Fruit fly (Drosophila melanogaster) whole organism, embryonic: ENCODE results near the gene CG8191.

Experiments used
- Ada2b ChIP-seq: fragments of 200-800 bp; sonication (Bioruptor generic); IDR thresholded peaks from 2 replicates; pipeline ENCODE4 v1.3.6; 2022; ENCODE audit warnings: missing biosample characterization, missing genetic modification characterization
- Adf1 ChIP-seq: fragments of 200-800 bp; sonication (Bioruptor generic); IDR thresholded peaks from 2 replicates; pipeline ENCODE4 v1.3.6; 2022; ENCODE audit warnings: missing biosample characterization, missing genetic modification characterization
- Atf-2 ChIP-seq: fragments of 200-800 bp; sonication (Bioruptor generic); optimal IDR thresholded peaks from 2 replicates; lab custom pipeline; 2016; ENCODE audit warnings: missing biosample characterization, missing genetic modification characterization
- Bgb ChIP-seq: fragments of 200-800 bp; sonication (Bioruptor generic); IDR thresholded peaks from 2 replicates; pipeline ENCODE4 v1.3.6; 2022; ENCODE audit warnings: missing biosample characterization, missing genetic modification characterization; ENCODE audit not compliant: partially characterized antibody
- CG10321 ChIP-seq: fragments of 200-800 bp; sonication (Bioruptor generic); IDR thresholded peaks from 2 replicates; pipeline ENCODE4 v1.3.6; 2022; ENCODE audit warnings: missing biosample characterization, missing genetic modification characterization
- CG12391 ChIP-seq: fragments of 200-800 bp; sonication (Bioruptor generic); optimal IDR thresholded peaks from 3 replicates; lab custom pipeline; 2018; ENCODE audit warnings: missing biosample characterization, mild to moderate bottlenecking, missing genetic modification characterization, moderate library complexity
- CG14710 ChIP-seq: fragments of 200-800 bp; sonication (Bioruptor generic); optimal IDR thresholded peaks from 3 replicates; lab custom pipeline; 2019; ENCODE audit warnings: missing biosample characterization, mild to moderate bottlenecking, missing genetic modification characterization, moderate library complexity
- CG15696 ChIP-seq: fragments of 200-800 bp; sonication (Bioruptor generic); optimal IDR thresholded peaks from 2 replicates; lab custom pipeline; 2019; ENCODE audit warnings: missing biosample characterization, mild to moderate bottlenecking, missing genetic modification characterization, moderate library complexity
- CG1603 ChIP-seq: fragments of 200-800 bp; sonication (Bioruptor generic); optimal IDR thresholded peaks from 2 replicates; lab custom pipeline; 2019; ENCODE audit warnings: missing biosample characterization, mild to moderate bottlenecking, missing genetic modification characterization, moderate library complexity
- CG17361 ChIP-seq: fragments of 200-800 bp; sonication (Bioruptor generic); IDR thresholded peaks from 3 replicates; pipeline ENCODE4 v1.3.6; 2022; ENCODE audit warnings: missing biosample characterization, missing genetic modification characterization
- CG2129 ChIP-seq: fragments of 200-800 bp; sonication (Bioruptor generic); IDR thresholded peaks from 2 replicates; pipeline ENCODE4 v1.3.6; 2022; ENCODE audit warnings: missing biosample characterization, missing genetic modification characterization; ENCODE audit not compliant: partially characterized antibody
- CG32532 ChIP-seq: fragments of 200-800 bp; sonication (Bioruptor generic); IDR thresholded peaks from 2 replicates; pipeline ENCODE4 v1.3.6; 2022; ENCODE audit warnings: missing biosample characterization, missing genetic modification characterization
- CG6254 ChIP-seq: fragments of 200-800 bp; sonication (Bioruptor generic); optimal IDR thresholded peaks from 3 replicates; lab custom pipeline; 2017; ENCODE audit warnings: mild to moderate bottlenecking, missing biosample characterization, missing genetic modification reagents, missing genetic modification characterization
- CG6683 ChIP-seq: fragments of 200-800 bp; sonication (Bioruptor generic); optimal IDR thresholded peaks from 2 replicates; lab custom pipeline; 2017; ENCODE audit warnings: missing biosample characterization, mild to moderate bottlenecking, missing genetic modification characterization, missing genetic modification reagents
- CG6791 ChIP-seq: fragments of 200-800 bp; sonication (Bioruptor generic); IDR thresholded peaks from 3 replicates; pipeline ENCODE4 v1.3.6; 2022; ENCODE audit warnings: missing biosample characterization, missing genetic modification characterization; ENCODE audit not compliant: partially characterized antibody
- CG8944 ChIP-seq: fragments of 200-800 bp; sonication (Bioruptor generic); optimal IDR thresholded peaks from 3 replicates; lab custom pipeline; 2016; ENCODE audit warnings: missing biosample characterization, missing genetic modification characterization
- CG9215 ChIP-seq: fragments of 200-800 bp; sonication (Bioruptor generic); IDR thresholded peaks from 2 replicates; pipeline ENCODE4 v1.3.6; 2022; ENCODE audit warnings: missing biosample characterization, missing genetic modification characterization
- Dll ChIP-seq: fragments of 200-800 bp; sonication (Bioruptor generic); IDR thresholded peaks from 4 replicates; pipeline ENCODE4 v1.3.6; 2022; ENCODE audit warnings: missing biosample characterization, missing genetic modification characterization; ENCODE audit not compliant: partially characterized antibody
- Ets65A ChIP-seq: fragments of 200-800 bp; sonication (Bioruptor generic); peaks from one replicate; lab custom pipeline; 2016; ENCODE audit warnings: missing biosample characterization, missing genetic modification characterization
- Fer1 ChIP-seq: fragments of 200-800 bp; sonication (Bioruptor generic); optimal IDR thresholded peaks from 2 replicates; lab custom pipeline; 2017; ENCODE audit warnings: missing biosample characterization, mild to moderate bottlenecking, missing genetic modification characterization
- Fer2 ChIP-seq: fragments of 200-800 bp; sonication (Bioruptor generic); optimal IDR thresholded peaks from 2 replicates; lab custom pipeline; 2018; ENCODE audit warnings: missing biosample characterization, mild to moderate bottlenecking, missing genetic modification characterization, moderate library complexity
- Fer3 ChIP-seq: fragments of 200-800 bp; sonication (Bioruptor generic); optimal IDR thresholded peaks from 2 replicates; lab custom pipeline; 2018; ENCODE audit warnings: missing biosample characterization, mild to moderate bottlenecking, missing genetic modification characterization, moderate library complexity
- Gug ChIP-seq: fragments of 200-800 bp; sonication (Bioruptor generic); IDR thresholded peaks from 4 replicates; pipeline ENCODE4 v1.3.6; 2022; ENCODE audit warnings: missing biosample characterization, missing genetic modification characterization
- Hmx ChIP-seq: fragments of 200-800 bp; sonication (Bioruptor generic); optimal IDR thresholded peaks from 2 replicates; lab custom pipeline; 2016; ENCODE audit warnings: missing biosample characterization, missing genetic modification characterization
- Ravus ChIP-seq: fragments of 200-800 bp; sonication (Bioruptor generic); IDR thresholded peaks from 2 replicates; pipeline ENCODE4 v1.3.6; 2022; ENCODE audit warnings: missing biosample characterization, missing genetic modification characterization
- Sry-β ChIP-seq: fragments of 200-800 bp; sonication (Bioruptor generic); optimal IDR thresholded peaks from 2 replicates; lab custom pipeline; 2018; ENCODE audit warnings: missing biosample characterization, mild to moderate bottlenecking, missing genetic modification characterization, moderate library complexity
- Sry-δ ChIP-seq: fragments of 200-800 bp; sonication (Bioruptor generic); optimal IDR thresholded peaks from 2 replicates; lab custom pipeline; 2016; ENCODE audit warnings: missing biosample characterization, missing genetic modification characterization
- Ssrp ChIP-seq: fragments of 200-800 bp; sonication (Bioruptor generic); optimal IDR thresholded peaks from 2 replicates; lab custom pipeline; 2018; ENCODE audit warnings: missing biosample characterization, mild to moderate bottlenecking, missing genetic modification characterization, moderate library complexity
- Stat92E ChIP-seq, 3 experiments: fragments of >200 bp in 2 of 3; fragments of 200-800 bp in 1 of 3; sonication (Bioruptor generic) in 1 of 3; optimal IDR thresholded peaks; 2 replicates each; lab custom pipeline; 2017 to 2019; ENCODE audit warnings: missing biosample characterization in 3 of 3, missing genetic modification characterization in 3 of 3, mild to moderate bottlenecking in 1 of 3, moderate library complexity in 1 of 3
- ab ChIP-seq: fragments of 200-800 bp; sonication (Bioruptor generic); optimal IDR thresholded peaks from 2 replicates; lab custom pipeline; 2016; ENCODE audit warnings: missing biosample characterization, missing genetic modification characterization
- ap ChIP-seq: fragments of 200-800 bp; sonication (Bioruptor generic); IDR thresholded peaks from 2 replicates; pipeline ENCODE4 v1.3.6; 2022; ENCODE audit warnings: missing biosample characterization, missing genetic modification characterization
- ash1 ChIP-seq: fragments of 200-800 bp; sonication (Bioruptor generic); optimal IDR thresholded peaks from 2 replicates; lab custom pipeline; 2018; ENCODE audit warnings: missing biosample characterization, mild to moderate bottlenecking, missing genetic modification characterization
- bigmax ChIP-seq: fragments of 200-800 bp; sonication (Bioruptor generic); optimal IDR thresholded peaks from 2 replicates; lab custom pipeline; 2018; ENCODE audit warnings: missing biosample characterization, mild to moderate bottlenecking, missing genetic modification characterization
- caup ChIP-seq: fragments of 200-800 bp; sonication (Bioruptor generic); optimal IDR thresholded peaks from 3 replicates; lab custom pipeline; 2017; ENCODE audit warnings: missing biosample characterization, mild to moderate bottlenecking, missing genetic modification characterization, moderate library complexity; ENCODE audit not compliant: severe bottlenecking
- ci ChIP-seq: fragments of 200-800 bp; sonication (Bioruptor generic); IDR thresholded peaks from 3 replicates; pipeline ENCODE4 v1.3.6; 2022; ENCODE audit warnings: missing biosample characterization, missing genetic modification characterization
- dimm ChIP-seq: fragments of 200-800 bp; sonication (Bioruptor generic); IDR thresholded peaks from 2 replicates; pipeline ENCODE4 v1.3.6; 2022; ENCODE audit warnings: missing biosample characterization, missing genetic modification characterization
- ewg ChIP-seq: fragments of 200-800 bp; sonication (Bioruptor generic); optimal IDR thresholded peaks from 3 replicates; lab custom pipeline; 2017; ENCODE audit warnings: mild to moderate bottlenecking, missing biosample characterization, missing genetic modification reagents, missing genetic modification characterization
- gcm ChIP-seq: fragments of 200-800 bp; sonication (Bioruptor generic); optimal IDR thresholded peaks from 2 replicates; lab custom pipeline; 2019; ENCODE audit warnings: missing biosample characterization, mild to moderate bottlenecking, missing genetic modification characterization, moderate library complexity
- gcm2 ChIP-seq: fragments of 200-800 bp; sonication (Bioruptor generic); optimal IDR thresholded peaks from 2 replicates; lab custom pipeline; 2016; ENCODE audit warnings: missing biosample characterization, missing genetic modification characterization
- jumu ChIP-seq: fragments of 200-800 bp; sonication (Bioruptor generic); optimal IDR thresholded peaks from 3 replicates; lab custom pipeline; 2016; ENCODE audit warnings: missing biosample characterization, missing genetic modification characterization
- kay ChIP-seq: fragments of 200-800 bp; sonication (Bioruptor generic); optimal IDR thresholded peaks from 2 replicates; lab custom pipeline; 2016; ENCODE audit warnings: missing biosample characterization, missing genetic modification characterization
- nau ChIP-seq: fragments of 200-800 bp; sonication (Bioruptor generic); optimal IDR thresholded peaks from 3 replicates; lab custom pipeline; 2017; ENCODE audit warnings: missing biosample characterization, mild to moderate bottlenecking, missing genetic modification characterization, missing genetic modification reagents
- oc ChIP-seq: fragments of 200-800 bp; sonication (Bioruptor generic); optimal IDR thresholded peaks from 2 replicates; lab custom pipeline; 2018; ENCODE audit warnings: missing biosample characterization, mild to moderate bottlenecking, missing genetic modification characterization, moderate library complexity
- sd ChIP-seq: fragments of 200-800 bp; sonication (Bioruptor generic); optimal IDR thresholded peaks from 3 replicates; lab custom pipeline; 2018; ENCODE audit warnings: missing biosample characterization, mild to moderate bottlenecking, missing genetic modification characterization, moderate library complexity
- tll ChIP-seq, 2 experiments: fragments of 200-800 bp in 1 of 2; fragments of >200 bp in 1 of 2; sonication (Bioruptor generic) in 1 of 2; optimal IDR thresholded peaks; 2 replicates each; lab custom pipeline; 2017 to 2019; ENCODE audit warnings: missing biosample characterization in 2 of 2, missing genetic modification characterization in 2 of 2, mild to moderate bottlenecking in 1 of 2, moderate library complexity in 1 of 2
- trem ChIP-seq: fragments of 200-800 bp; optimal IDR thresholded peaks from 3 replicates; lab custom pipeline; 2019; ENCODE audit warnings: missing biosample characterization, mild to moderate bottlenecking, missing genetic modification characterization, moderate library complexity
- unc-4 ChIP-seq: fragments of 200-800 bp; sonication (Bioruptor generic); IDR thresholded peaks from 2 replicates; pipeline ENCODE4 v1.3.6; 2022; ENCODE audit warnings: missing biosample characterization, missing genetic modification characterization; ENCODE audit not compliant: partially characterized antibody
- vfl ChIP-seq: fragments of 200-800 bp; sonication (Bioruptor generic); optimal IDR thresholded peaks from 2 replicates; lab custom pipeline; 2016; ENCODE audit warnings: missing biosample characterization, missing genetic modification characterization
- vnd ChIP-seq: fragments of 200-800 bp; sonication (Bioruptor generic); IDR thresholded peaks from 3 replicates; pipeline ENCODE4 v1.3.6; 2022; ENCODE audit warnings: missing biosample characterization, missing genetic modification characterization; ENCODE audit not compliant: partially characterized antibody
- vvl ChIP-seq: fragments of 200-800 bp; sonication (Bioruptor generic); IDR thresholded peaks from 2 replicates; pipeline ENCODE4 v1.3.6; 2022; ENCODE audit warnings: missing biosample characterization, missing genetic modification characterization
- yki ChIP-seq: fragments of >200 bp; optimal IDR thresholded peaks from 3 replicates; lab custom pipeline; 2018

Gene CG8191

DNA sequence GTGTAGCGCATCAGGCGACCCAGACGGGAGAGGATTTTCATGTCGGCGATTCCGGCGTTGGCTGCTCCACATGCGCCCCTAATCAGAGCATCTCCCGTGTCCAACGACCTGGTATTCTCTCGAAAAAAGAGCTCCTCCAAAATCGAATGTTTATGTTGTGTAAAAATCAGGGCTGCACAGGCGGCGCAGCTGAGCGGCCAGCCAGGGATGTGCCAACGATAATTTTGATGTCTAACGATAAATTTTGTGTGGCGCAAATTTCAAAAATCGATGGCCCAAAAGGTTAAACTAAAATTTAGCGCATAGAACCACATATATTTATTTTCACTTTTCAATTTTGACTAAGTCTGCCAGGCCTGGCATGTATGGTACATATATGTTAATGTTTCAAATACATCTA, 30.9 kb upstream of the CG8191 start, which contains the start of gene CG9240 (continued):
- no peak for TF ChIP-seq Fer1 (GFP tag; lab: Kevin White, UChicago)
- no peak for TF ChIP-seq Fer2 (tag; lab: Kevin White, UChicago)
- TF ChIP-seq nau: no peak
- TF ChIP-seq CG10321 (GFP tag; lab: Robert Waterston, UW): no peak
- peak; percentile 46; the same call in 1 of the 4 replicates for TF ChIP-seq Dll
- TF ChIP-seq vnd (GFP tag; lab: Robert Waterston, UW): no peak
- TF ChIP-seq Sry-β (GFP tag; lab: Kevin White, UChicago): no peak
- no peak for TF ChIP-seq Ssrp (tag; lab: Kevin White, UChicago)
- no peak for TF ChIP-seq CG8944 (GFP tag; lab: Kevin White, UChicago)
- no peak for TF ChIP-seq CG32532 (GFP tag; lab: Robert Waterston, UW)
- peak; percentile 60 for TF ChIP-seq CG1603 (tag; lab: Kevin White, UChicago)
- no peak for TF ChIP-seq CG17361 (GFP tag; lab: Robert Waterston, UW)
- no peak for TF ChIP-seq CG2129
- TF ChIP-seq CG15696 (tag; lab: Kevin White, UChicago): no peak
- no peak for TF ChIP-seq Ets65A (GFP tag; lab: Kevin White, UChicago)
- no peak for TF ChIP-seq ci (GFP tag; lab: Robert Waterston, UW)
- no peak for TF ChIP-seq oc
- peak; percentile 47 for TF ChIP-seq Sry-δ (GFP tag; lab: Kevin White, UChicago)
- TF ChIP-seq Atf-2: no peak
- no peak for TF ChIP-seq Ada2b (GFP tag; lab: Robert Waterston, UW)
- 0 out of 2 replicates have a peak, but pooled peaks have one; percentile 14 for TF ChIP-seq Adf1 (GFP tag; lab: Robert Waterston, UW)
- TF ChIP-seq yki (lab: Kevin White, UChicago): no peak
- 0 out of 2 replicates have a peak, but pooled peaks have one; percentile 16 for TF ChIP-seq Bgb
- no peak for TF ChIP-seq Hmx
- TF ChIP-seq caup (GFP tag; lab: Kevin White, UChicago): no peak
- no peak for TF ChIP-seq sd (tag; lab: Kevin White, UChicago)
- no peak for TF ChIP-seq tll (GFP tag; optimal IDR thresholded peaks at IDR 0.05; lab: Kevin White, UChicago)
- TF ChIP-seq jumu (GFP tag; lab: Kevin White, UChicago): no peak
- no peak for TF ChIP-seq Ravus (GFP tag; lab: Robert Waterston, UW)
- TF ChIP-seq CG6791: no peak
- TF ChIP-seq kay (GFP tag; lab: Kevin White, UChicago): no peak
- no peak for TF ChIP-seq bigmax
- no peak for TF ChIP-seq CG6254 (GFP tag; lab: Kevin White, UChicago)
- no peak for TF ChIP-seq Fer3 (tag; lab: Kevin White, UChicago)
- no peak for TF ChIP-seq ewg (GFP tag; lab: Kevin White, UChicago)
- TF ChIP-seq vvl: no peak
- peak; percentile 10 for TF ChIP-seq CG14710 (tag; lab: Kevin White, UChicago)
- TF ChIP-seq dimm (GFP tag; lab: Robert Waterston, UW): no peak
- TF ChIP-seq ap: no peak
- no peak for TF ChIP-seq Stat92E (GFP tag; optimal IDR thresholded peaks at IDR 0.05; lab: Kevin White, UChicago)
- peak; percentile 5 for TF ChIP-seq trem
- no peak for TF ChIP-seq CG9215
- no peak for TF ChIP-seq CG12391 (tag; lab: Kevin White, UChicago)
- no peak for TF ChIP-seq gcm (GFP tag; lab: Kevin White, UChicago)
- no peak for TF ChIP-seq gcm2 (GFP tag; lab: Kevin White, UChicago)
- no peak for TF ChIP-seq Gug (GFP tag; lab: Robert Waterston, UW)
- no peak for TF ChIP-seq vfl (GFP tag; lab: Kevin White, UChicago)
- no peak for TF ChIP-seq CG6683
- no peak for TF ChIP-seq ab (GFP tag; lab: Kevin White, UChicago)
- TF ChIP-seq ash1 (GFP tag; lab: Kevin White, UChicago): no peak
- TF ChIP-seq unc-4 (GFP tag; lab: Robert Waterston, UW): 0 out of 2 replicates have a peak, but pooled peaks have one; percentile 21
